Worm (Caenorhabditis elegans): ENCODE measurements around the gene arp-6.

The arp-6 gene

DNA sequence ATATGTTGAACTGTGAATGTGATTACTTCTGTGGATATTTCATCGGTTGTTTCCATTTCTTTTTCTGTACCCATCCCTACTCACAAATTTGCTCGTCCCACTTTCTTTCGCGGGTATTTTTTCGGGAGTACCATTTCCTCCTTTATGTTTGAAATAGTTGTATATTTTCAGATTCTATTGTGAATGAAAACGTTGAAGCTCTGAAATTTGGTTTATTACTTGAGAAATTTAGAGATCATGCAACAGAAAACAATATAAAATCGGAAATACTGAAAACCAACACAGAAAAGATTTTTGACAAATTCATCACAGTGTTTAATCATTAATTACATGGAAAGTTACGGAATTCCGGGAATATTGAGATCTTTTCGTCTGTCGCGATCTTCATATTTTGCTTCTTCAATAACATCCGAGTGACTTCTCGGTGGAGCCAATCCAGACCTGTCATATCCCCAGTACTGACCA is 16.5 kb downstream of the arp-6 start:
- no peak for TF ChIP-seq cog-1 (tag; optimal IDR thresholded peaks at IDR 0.05)
- no peak for TF ChIP-seq ref-1 (GFP tag; conservative IDR thresholded peaks at IDR 0.05)
- TF ChIP-seq tab-1 (GFP tag; IDR thresholded peaks at IDR 0.05) = no peak
- no peak for TF ChIP-seq ztf-29 (GFP tag; IDR thresholded peaks at IDR 0.05)
- TF ChIP-seq klf-2 (GFP tag; conservative IDR thresholded peaks at IDR 0.05) = no peak
- TF ChIP-seq T22C8.4 (GFP tag; IDR thresholded peaks at IDR 0.05) = no peak
- no peak for TF ChIP-seq ztf-23 (GFP tag; IDR thresholded peaks at IDR 0.05)
- TF ChIP-seq med-1 (GFP tag; optimal IDR thresholded peaks at IDR 0.05; ENCODE audit: insufficient read depth) = no peak
- TF ChIP-seq flt-1 (GFP tag; IDR thresholded peaks at IDR 0.05) = no peak

ce11 chrII:8017380-8017779 is 19.8 kb downstream of the arp-6 start, which contains the start of gene zyg-11:
Gene zyg-11 (plus strand): TSS chrII:8017680.
- TF ChIP-seq ref-1 (GFP tag; conservative IDR thresholded peaks at IDR 0.05) (no peak), klf-2 (GFP tag; conservative IDR thresholded peaks at IDR 0.05) (no peak), cog-1 (tag; optimal IDR thresholded peaks at IDR 0.05) (no peak), T22C8.4 (GFP tag; IDR thresholded peaks at IDR 0.05) (no peak), flt-1 (GFP tag; IDR thresholded peaks at IDR 0.05) (no peak), ztf-23 (GFP tag; IDR thresholded peaks at IDR 0.05) (no peak)

DNA sequence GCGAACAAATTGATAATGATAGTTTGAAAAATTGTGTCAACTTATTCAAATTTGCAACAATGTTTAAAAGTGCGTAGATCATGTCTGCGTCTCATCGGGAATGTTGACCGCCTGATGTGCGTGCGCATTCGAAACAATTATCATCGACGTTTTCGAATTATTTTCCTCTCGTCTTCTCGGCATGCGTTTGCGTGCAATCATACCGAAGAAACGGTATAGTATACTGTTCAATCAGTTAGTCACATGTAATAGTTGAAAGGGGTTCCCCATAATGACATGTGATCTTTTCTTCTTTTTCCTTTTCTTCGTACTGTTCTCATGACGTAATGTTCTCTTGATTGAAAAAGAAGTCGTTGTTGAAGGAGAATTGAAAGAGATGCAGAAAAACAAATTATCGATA is 20.4 kb downstream of the arp-6 start:
- TF ChIP-seq tab-1 (GFP tag; IDR thresholded peaks at IDR 0.05) (no peak), T22C8.4 (GFP tag; IDR thresholded peaks at IDR 0.05) (no peak), ref-1 (GFP tag; conservative IDR thresholded peaks at IDR 0.05) (no peak), flt-1 (GFP tag; IDR thresholded peaks at IDR 0.05) (no peak), med-1 (GFP tag; optimal IDR thresholded peaks at IDR 0.05; ENCODE audit: insufficient read depth) (no peak), cog-1 (tag; optimal IDR thresholded peaks at IDR 0.05) (no peak), ztf-29 (GFP tag; IDR thresholded peaks at IDR 0.05) (no peak), klf-2 (GFP tag; conservative IDR thresholded peaks at IDR 0.05) (no peak), ztf-23 (GFP tag; IDR thresholded peaks at IDR 0.05) (no peak)

- TF ChIP-seq klf-2 (GFP tag; conservative IDR thresholded peaks at IDR 0.05) (no peak), ztf-29 (GFP tag; IDR thresholded peaks at IDR 0.05) (no peak), med-1 (GFP tag; optimal IDR thresholded peaks at IDR 0.05; ENCODE audit: insufficient read depth) (no peak), cog-1 (tag; optimal IDR thresholded peaks at IDR 0.05) (no peak), ztf-23 (GFP tag; IDR thresholded peaks at IDR 0.05) (no peak), ref-1 (GFP tag; conservative IDR thresholded peaks at IDR 0.05) (no peak), T22C8.4 (GFP tag; IDR thresholded peaks at IDR 0.05) (no peak)
Observed at ce11 chrII:8016167-8016566, 21.0 kb downstream of the arp-6 start.

DNA sequence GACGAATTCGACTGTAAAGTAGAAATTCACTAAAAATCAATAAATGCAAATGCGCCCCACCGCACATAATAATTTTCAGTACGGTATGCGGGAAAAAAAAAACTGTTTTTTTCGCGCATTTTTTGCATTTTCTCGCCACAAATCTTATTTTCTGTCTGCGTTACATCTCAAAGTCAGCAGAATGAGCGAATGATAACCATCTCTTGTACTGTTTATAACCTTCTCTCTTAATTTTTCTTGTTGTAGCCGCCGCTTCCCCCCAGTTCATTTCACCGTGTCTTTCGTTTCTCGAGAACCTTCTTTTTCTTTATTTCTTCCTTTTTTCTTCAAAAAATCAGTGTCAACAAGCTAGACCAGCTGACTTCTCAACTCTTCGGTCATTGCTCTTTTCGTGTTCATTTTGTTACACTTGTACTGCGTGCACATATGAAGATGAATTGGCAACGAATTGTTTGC is 21.6 kb downstream of the arp-6 start:
- TF ChIP-seq ref-1 (GFP tag; conservative IDR thresholded peaks at IDR 0.05) = no peak
- TF ChIP-seq flt-1 (GFP tag; IDR thresholded peaks at IDR 0.05) = no peak
- 0 out of 2 replicates have a peak, but pooled peaks have one; percentile 13 for TF ChIP-seq T22C8.4 (GFP tag; IDR thresholded peaks at IDR 0.05)
- TF ChIP-seq ztf-29 (GFP tag; IDR thresholded peaks at IDR 0.05) = no peak

DNA sequence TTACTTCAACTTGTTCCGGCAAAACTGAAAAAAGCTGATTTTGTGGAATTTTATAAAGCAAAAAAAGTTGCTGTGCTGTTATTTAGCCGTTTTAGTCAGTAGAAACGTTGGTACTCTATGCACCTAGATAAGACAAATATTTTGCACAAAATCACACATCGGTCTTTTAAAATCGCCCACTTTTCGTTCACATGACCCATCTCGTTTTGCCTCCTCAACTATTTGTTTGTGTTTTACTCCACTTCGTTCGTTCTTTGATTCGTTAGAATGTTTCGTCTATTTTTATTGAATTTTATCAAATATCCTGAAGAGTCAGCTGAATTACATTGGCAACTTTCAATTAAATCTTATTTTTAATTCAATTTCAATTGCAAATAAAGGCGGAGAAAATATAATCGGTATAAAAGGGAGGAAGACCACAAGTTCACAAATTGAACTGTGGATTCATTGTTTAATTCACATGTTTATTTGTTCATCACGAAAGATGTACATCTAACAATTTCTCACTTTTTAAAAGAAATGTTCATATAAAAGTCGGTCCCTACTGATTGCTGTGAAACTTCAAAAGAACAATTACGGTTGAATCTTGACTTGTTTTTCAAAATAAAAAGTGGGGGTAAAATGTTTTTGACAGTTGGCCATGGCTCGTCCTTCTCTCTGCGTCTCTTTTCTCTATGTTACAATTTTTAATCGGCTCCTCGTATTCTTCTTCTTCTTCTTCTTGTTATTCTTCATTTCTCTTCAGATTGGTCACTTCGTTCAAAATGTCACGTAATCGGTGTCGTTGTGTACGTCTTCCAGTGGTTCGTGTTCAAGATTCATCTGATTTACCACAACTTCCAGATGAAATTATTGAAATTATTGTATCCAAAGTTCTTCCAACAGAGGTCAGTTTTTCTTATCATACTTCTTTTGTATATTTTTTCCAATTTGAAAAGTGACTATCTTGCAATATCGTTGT is 24.8 kb downstream of the arp-6 start, which contains the start of gene DH11.2:
DH11.2 (plus strand) TSS at position 746 of the 961 bp plus-strand sequence.
- TF ChIP-seq flt-1 (GFP tag; IDR thresholded peaks at IDR 0.05) (no peak), ztf-29 (GFP tag; IDR thresholded peaks at IDR 0.05) (no peak), T22C8.4 (GFP tag; IDR thresholded peaks at IDR 0.05) (no peak), ref-1 (GFP tag; conservative IDR thresholded peaks at IDR 0.05) (no peak), klf-2 (GFP tag; conservative IDR thresholded peaks at IDR 0.05) (no peak), cog-1 (tag; optimal IDR thresholded peaks at IDR 0.05) (no peak), tab-1 (GFP tag; IDR thresholded peaks at IDR 0.05) (no peak), ztf-23 (GFP tag; IDR thresholded peaks at IDR 0.05) (no peak), med-1 (GFP tag; optimal IDR thresholded peaks at IDR 0.05; ENCODE audit: insufficient read depth) (no peak)

ce11 chrII:8008334-8008733 is 28.8 kb downstream of the arp-6 start, which contains the start of gene glna-2:
Gene glna-2 (plus strand): TSS chrII:8008634.
- TF ChIP-seq med-1 (GFP tag; optimal IDR thresholded peaks at IDR 0.05; ENCODE audit: insufficient read depth) (no peak), ztf-23 (GFP tag; IDR thresholded peaks at IDR 0.05) (no peak), tab-1 (GFP tag; IDR thresholded peaks at IDR 0.05) (no peak), cog-1 (tag; optimal IDR thresholded peaks at IDR 0.05) (no peak), T22C8.4 (GFP tag; IDR thresholded peaks at IDR 0.05) (no peak), ref-1 (GFP tag; conservative IDR thresholded peaks at IDR 0.05) (no peak), flt-1 (GFP tag; IDR thresholded peaks at IDR 0.05) (no peak), klf-2 (GFP tag; conservative IDR thresholded peaks at IDR 0.05) (no peak)

- no peak for TF ChIP-seq flt-1 (GFP tag; IDR thresholded peaks at IDR 0.05)
- no peak for TF ChIP-seq med-1 (GFP tag; optimal IDR thresholded peaks at IDR 0.05; ENCODE audit: insufficient read depth)
- TF ChIP-seq cog-1 (tag; optimal IDR thresholded peaks at IDR 0.05) = no peak
- no peak for TF ChIP-seq klf-2 (GFP tag; conservative IDR thresholded peaks at IDR 0.05)
Observed at ce11 chrII:8006962-8007361, 30.2 kb downstream of the arp-6 start.

- TF ChIP-seq T22C8.4 (GFP tag; IDR thresholded peaks at IDR 0.05) (no peak), ztf-29 (GFP tag; IDR thresholded peaks at IDR 0.05) (no peak), ztf-23 (GFP tag; IDR thresholded peaks at IDR 0.05) (no peak), tab-1 (GFP tag; IDR thresholded peaks at IDR 0.05) (no peak), ref-1 (GFP tag; conservative IDR thresholded peaks at IDR 0.05) (no peak), cog-1 (tag; optimal IDR thresholded peaks at IDR 0.05) (no peak), klf-2 (GFP tag; conservative IDR thresholded peaks at IDR 0.05) (no peak), flt-1 (GFP tag; IDR thresholded peaks at IDR 0.05) (no peak), med-1 (GFP tag; optimal IDR thresholded peaks at IDR 0.05; ENCODE audit: insufficient read depth) (no peak)
Observed at ce11 chrII:8004752-8005151, 32.4 kb downstream of the arp-6 start.

All from whole organism, midembryonic.